Fruit fly (Drosophila melanogaster) whole organism, wandering third instar larva: Measurements from ENCODE around the gene CG7011.

ENCODE experiments used
- Abd-B ChIP-seq: fragments of >200 bp; optimal IDR thresholded peaks from 2 replicates; lab custom pipeline; 2017; ENCODE audit warnings: missing biosample characterization, missing genetic modification characterization
- CG32264 ChIP-seq: fragments of 200-800 bp; sonication (Bioruptor generic); optimal IDR thresholded peaks from 2 replicates; lab custom pipeline; 2016; ENCODE audit warnings: missing biosample characterization, missing genetic modification characterization
- CG9705 ChIP-seq: fragments of 200-800 bp; sonication (Bioruptor generic); optimal IDR thresholded peaks from 2 replicates; lab custom pipeline; 2018; ENCODE audit warnings: missing biosample characterization, mild to moderate bottlenecking, missing genetic modification characterization
- CrebA ChIP-seq: fragments of 200-800 bp; sonication (Bioruptor generic); optimal IDR thresholded peaks from 2 replicates; lab custom pipeline; 2016; ENCODE audit warnings: missing biosample characterization, mild to moderate bottlenecking, missing genetic modification characterization, borderline replicate concordance
- Dfd ChIP-seq: fragments of >200 bp; optimal IDR thresholded peaks from 2 replicates; lab custom pipeline; 2017; ENCODE audit warnings: missing biosample characterization, missing genetic modification characterization
- Dif ChIP-seq: fragments of 200-275, 200-300 bp; sonication (Bioruptor generic); optimal IDR thresholded peaks from 2 replicates; lab custom pipeline; 2018; ENCODE audit warnings: missing biosample characterization, missing genetic modification characterization; ENCODE audit not compliant: partially characterized antibody
- GATAd ChIP-seq: sonication (Bioruptor generic); optimal IDR thresholded peaks from 2 replicates; lab custom pipeline; 2016; ENCODE audit warnings: missing biosample characterization, missing genetic modification characterization
- HLH106 ChIP-seq: fragments of 200-800 bp; optimal IDR thresholded peaks from 3 replicates; lab custom pipeline; 2019; ENCODE audit warnings: missing biosample characterization, mild to moderate bottlenecking, missing genetic modification characterization, moderate library complexity
- Hnf4 ChIP-seq: fragments of 200-800 bp; sonication (Bioruptor generic); optimal IDR thresholded peaks from 2 replicates; lab custom pipeline; 2016; ENCODE audit warnings: missing biosample characterization, mild to moderate bottlenecking, missing genetic modification characterization
- Hr78 ChIP-seq: fragments of >200 bp; optimal IDR thresholded peaks from 2 replicates; lab custom pipeline; 2017; ENCODE audit warnings: missing biosample characterization, missing genetic modification characterization
- Hr83 ChIP-seq: fragments of 200-300 bp; sonication (Bioruptor generic); optimal IDR thresholded peaks from 2 replicates; lab custom pipeline; 2016; ENCODE audit warnings: missing biosample characterization, mild to moderate bottlenecking, missing genetic modification characterization, moderate library complexity; ENCODE audit not compliant: poor library complexity, severe bottlenecking
- Jra ChIP-seq: sonication (Bioruptor generic); optimal IDR thresholded peaks from 2 replicates; lab custom pipeline; 2016; ENCODE audit warnings: missing biosample characterization, missing genetic modification characterization
- Mio ChIP-seq: sonication (Bioruptor generic); optimal IDR thresholded peaks from 2 replicates; lab custom pipeline; 2016; ENCODE audit warnings: missing biosample characterization, missing genetic modification characterization
- Myc ChIP-seq: fragments of >200 bp; optimal IDR thresholded peaks from 2 replicates; lab custom pipeline; 2017
- N ChIP-seq: fragments of >200 bp; optimal IDR thresholded peaks from 2 replicates; lab custom pipeline; 2018; ENCODE audit warnings: missing biosample characterization, missing external identifiers, missing genetic modification characterization
- OdsH ChIP-seq: fragments of 200-800 bp; sonication (Bioruptor generic); optimal IDR thresholded peaks from 2 replicates; lab custom pipeline; 2016; ENCODE audit warnings: missing biosample characterization, mild to moderate bottlenecking, missing genetic modification characterization
- Rel ChIP-seq, 2 experiments: fragments of 200-800 bp; sonication (Bioruptor generic) in 1 of 2; optimal IDR thresholded peaks; 2 replicates in 1 of 2; 3 replicates in 1 of 2; lab custom pipeline; 2016 to 2019; ENCODE audit warnings: mild to moderate bottlenecking in 2 of 2, missing biosample characterization in 2 of 2, missing genetic modification characterization in 2 of 2, moderate library complexity in 1 of 2
- Sp1 ChIP-seq: fragments of 200-800 bp; sonication (Bioruptor generic); optimal IDR thresholded peaks from 3 replicates; lab custom pipeline; 2019; ENCODE audit warnings: missing biosample characterization, mild to moderate bottlenecking, missing genetic modification characterization, moderate library complexity
- Vsx2 ChIP-seq: fragments of 200-300, 225-300 bp; sonication (Bioruptor generic); optimal IDR thresholded peaks from 2 replicates; lab custom pipeline; 2018; ENCODE audit warnings: missing biosample characterization, missing genetic modification characterization; ENCODE audit not compliant: partially characterized antibody
- br ChIP-seq: fragments of 200-800 bp; sonication (Bioruptor generic); optimal IDR thresholded peaks from 2 replicates; lab custom pipeline; 2016; ENCODE audit warnings: missing biosample characterization, missing genetic modification characterization
- brk ChIP-seq: fragments of 200-800 bp; sonication (Bioruptor generic); optimal IDR thresholded peaks from 2 replicates; lab custom pipeline; 2016; ENCODE audit warnings: missing biosample characterization, mild to moderate bottlenecking, missing genetic modification characterization
- dl ChIP-seq, 2 experiments: fragments of 175-275, 200-275 bp in 1 of 2; fragments of 200-275 bp in 1 of 2; sonication (Bioruptor generic); optimal IDR thresholded peaks; lab custom pipeline; 2018; ENCODE audit warnings: mild to moderate bottlenecking in 2 of 2, missing biosample characterization in 2 of 2, missing genetic modification characterization in 2 of 2, moderate library complexity in 2 of 2; ENCODE audit not compliant: partially characterized antibody in 2 of 2, insufficient read depth in 1 of 2
- dmrt93B ChIP-seq: fragments of 200-800 bp; sonication (Bioruptor generic); optimal IDR thresholded peaks from 2 replicates; lab custom pipeline; 2018; ENCODE audit warnings: missing biosample characterization, mild to moderate bottlenecking, missing genetic modification characterization
- dsf ChIP-seq: sonication (Bioruptor generic); optimal IDR thresholded peaks from 2 replicates; lab custom pipeline; 2016; ENCODE audit warnings: missing biosample characterization, missing genetic modification characterization, borderline replicate concordance
- ey ChIP-seq: fragments of 200-800 bp; sonication (Bioruptor generic); optimal IDR thresholded peaks from 2 replicates; lab custom pipeline; 2016; ENCODE audit warnings: missing biosample characterization, missing genetic modification characterization
- foxo ChIP-seq, 2 experiments: fragments of 200-800 bp; sonication (Bioruptor generic); optimal IDR thresholded peaks; 2 replicates in 1 of 2; 3 replicates in 1 of 2; lab custom pipeline; 2016 to 2017; ENCODE audit warnings: missing biosample characterization in 2 of 2, missing genetic modification characterization in 2 of 2
- fru ChIP-seq: fragments of 200-800 bp; sonication (Bioruptor generic); optimal IDR thresholded peaks from 3 replicates; lab custom pipeline; 2016; ENCODE audit warnings: missing biosample characterization, mild to moderate bottlenecking, missing genetic modification characterization
- h ChIP-seq: fragments of 200-800 bp; sonication (Bioruptor generic); optimal IDR thresholded peaks from 3 replicates; lab custom pipeline; 2016; ENCODE audit warnings: missing biosample characterization, mild to moderate bottlenecking, missing genetic modification characterization
- jim ChIP-seq: fragments of 175-275, 200-325 bp; sonication (Bioruptor generic); optimal IDR thresholded peaks from 2 replicates; lab custom pipeline; 2016; ENCODE audit warnings: missing biosample characterization, mild to moderate bottlenecking, missing genetic modification characterization
- lola ChIP-seq: fragments of >200 bp; optimal IDR thresholded peaks from 2 replicates; lab custom pipeline; 2017; ENCODE audit warnings: missing biosample characterization, missing genetic modification characterization
- pan ChIP-seq: fragments of >200 bp; optimal IDR thresholded peaks from 2 replicates; lab custom pipeline; 2017
- psq ChIP-seq: fragments of 200-800 bp; sonication (Bioruptor generic); optimal IDR thresholded peaks from 3 replicates; lab custom pipeline; 2017; ENCODE audit warnings: missing biosample characterization, mild to moderate bottlenecking, missing genetic modification characterization, moderate library complexity
- rgr ChIP-seq: fragments of 200-800 bp; sonication (Bioruptor generic); optimal IDR thresholded peaks from 3 replicates; lab custom pipeline; 2016; ENCODE audit warnings: missing biosample characterization, mild to moderate bottlenecking, missing genetic modification characterization
- sage ChIP-seq: fragments of 200-800 bp; sonication (Bioruptor generic); optimal IDR thresholded peaks from 2 replicates; lab custom pipeline; 2016; ENCODE audit warnings: missing biosample characterization, mild to moderate bottlenecking, missing genetic modification characterization
- sv ChIP-seq: fragments of 200-800 bp; sonication (Bioruptor generic); optimal IDR thresholded peaks from 3 replicates; lab custom pipeline; 2016; ENCODE audit warnings: missing biosample characterization, missing genetic modification characterization
- tai ChIP-seq: sonication (Bioruptor generic); optimal IDR thresholded peaks from 2 replicates; lab custom pipeline; 2016; ENCODE audit warnings: missing biosample characterization, missing genetic modification characterization
- usp ChIP-seq: fragments of >200 bp; optimal IDR thresholded peaks from 2 replicates; lab custom pipeline; 2017; ENCODE audit warnings: missing biosample characterization, missing genetic modification characterization
- woc ChIP-seq: sonication (Bioruptor generic); optimal IDR thresholded peaks from 2 replicates; lab custom pipeline; 2016; ENCODE audit warnings: missing biosample characterization, mild to moderate bottlenecking, missing genetic modification characterization

CG7011 gene

dm6 chr3L:15137790-15138189 is 25.6 kb downstream of the CG7011 start:
- TF ChIP-seq dsf (GFP tag; lab: Kevin White, UChicago), result no peak
- TF ChIP-seq Vsx2 (GFP tag; lab: Kevin White, UChicago), result no peak
- TF ChIP-seq foxo (GFP tag; optimal IDR thresholded peaks at IDR 0.05; lab: Kevin White, UChicago), result no peak
- TF ChIP-seq Dfd, result no peak
- no peak for TF ChIP-seq usp (GFP tag; lab: Kevin White, UChicago)

DNA sequence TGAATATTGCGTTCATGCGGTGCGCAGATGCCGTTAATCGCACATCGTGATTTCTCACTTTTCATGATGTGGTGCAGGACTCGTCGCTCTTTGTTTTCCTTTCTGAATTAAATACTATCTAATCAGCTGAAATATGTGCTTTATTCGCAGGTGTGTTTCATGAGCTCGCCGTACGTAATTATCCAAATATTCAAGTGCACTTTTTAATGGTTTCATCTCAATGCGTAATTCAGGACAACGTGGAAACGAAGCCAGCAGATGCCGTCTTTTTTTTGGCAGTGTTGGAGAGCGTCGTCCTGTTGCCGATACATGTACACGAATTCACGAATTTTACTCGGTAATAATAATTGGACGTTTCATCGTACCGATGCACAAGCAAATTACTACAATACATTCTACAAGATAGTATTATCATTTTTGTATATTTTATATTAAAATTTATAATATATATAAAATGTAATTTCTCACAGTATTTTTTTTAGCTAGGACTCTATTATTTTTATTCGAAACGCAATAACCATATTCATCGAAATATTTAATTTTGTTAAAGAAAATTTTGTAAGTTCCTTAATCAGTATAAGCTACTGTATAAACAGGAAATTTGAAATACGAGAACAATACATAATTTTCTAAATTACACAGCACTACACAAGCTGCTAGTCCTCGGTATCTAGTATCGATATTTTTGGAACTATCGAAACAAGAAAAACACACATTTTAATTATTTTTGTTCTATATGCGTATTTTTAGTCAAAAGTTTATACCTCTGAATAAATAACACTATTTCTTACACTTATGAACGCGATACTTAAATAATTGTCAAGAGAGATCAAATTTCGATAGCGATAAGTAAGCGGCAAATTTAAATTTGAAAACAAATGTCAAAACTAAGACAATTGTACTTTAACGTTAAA is 26.5 kb downstream of the CG7011 start, which contains the start of gene CG12316:
TSS of gene CG12316 (minus strand) at position 276 of the 914 bp plus-strand sequence.
- TF ChIP-seq Hnf4 (GFP tag; lab: Kevin White, UChicago) (peak; percentile 88), OdsH (GFP tag; lab: Kevin White, UChicago) (peak; percentile 91), GATAd (GFP tag; lab: Kevin White, UChicago) (peak; percentile 72), rgr (peak; percentile 96), HLH106 (tag; lab: Kevin White, UChicago) (peak; percentile 96), usp (GFP tag; lab: Kevin White, UChicago) (no peak), Jra (no peak), pan (lab: Kevin White, UChicago) (no peak), tai (no peak), sage (GFP tag; lab: Kevin White, UChicago) (no peak), Mio (peak; percentile 66), CG32264 (GFP tag; lab: Kevin White, UChicago) (peak; percentile 93), CG9705 (GFP tag; lab: Kevin White, UChicago) (peak; percentile 96), Dfd (no peak), h (GFP tag; lab: Kevin White, UChicago) (peak; percentile 97), N (no peak), dsf (GFP tag; lab: Kevin White, UChicago) (peak; percentile 87), brk (GFP tag; lab: Kevin White, UChicago) (no peak), dmrt93B (GFP tag; lab: Kevin White, UChicago) (peak; percentile 91), Dif (no peak), Hr83 (peak; percentile 31), Sp1 (peak; percentile 97), Vsx2 (GFP tag; lab: Kevin White, UChicago) (no peak), CrebA (GFP tag; lab: Kevin White, UChicago) (no peak), Hr78 (GFP tag; lab: Kevin White, UChicago) (no peak), dl (GFP tag; optimal IDR thresholded peaks at IDR 0.05; lab: Kevin White, UChicago; ENCODE audit: insufficient read depth in 1 of 2, partially characterized antibody in 2 of 2) (no peak), ey (GFP tag; lab: Kevin White, UChicago) (peak; percentile 95), Abd-B (GFP tag; lab: Kevin White, UChicago) (no peak), Myc (lab: Kevin White, UChicago) (no peak), woc (peak; percentile 89), jim (GFP tag; lab: Kevin White, UChicago) (no peak), lola (no peak), Rel (GFP tag; optimal IDR thresholded peaks at IDR 0.05; lab: Kevin White, UChicago) (peak; percentile 72), Rel (tag; optimal IDR thresholded peaks at IDR 0.05; lab: Kevin White, UChicago) (peak; percentile 86), psq (peak; percentile 90), sv (GFP tag; lab: Kevin White, UChicago) (peak; percentile 86), br (peak; percentile 98), fru (peak; percentile 98), foxo (GFP tag; optimal IDR thresholded peaks at IDR 0.05; lab: Kevin White, UChicago) (peak; percentile 72 to 96)
